Fruit fly (Drosophila melanogaster): ENCODE data around the gene CG3308.

Gene CG3308

dm6 chr3R:21269923-21270322, 3.7 kb downstream of the CG3308 start, which contains the start of the genes AP-2sigma and Idi:
AP-2sigma (minus strand) TSS chr3R:21270075.
Idi (plus strand) TSS chr3R:21270126.
- TF ChIP-seq CG8632 (GFP tag; optimal IDR thresholded peaks at IDR 0.05): no peak
- no peak for TF ChIP-seq CG11902 (GFP tag; optimal IDR thresholded peaks at IDR 0.05)
- no peak for TF ChIP-seq Met (GFP tag; optimal IDR thresholded peaks at IDR 0.05)
- no peak for TF ChIP-seq dsx (GFP tag; optimal IDR thresholded peaks at IDR 0.05; ENCODE audit: poor library complexity, severe bottlenecking)
- peak; percentile 82 for TF ChIP-seq fkh (GFP tag; optimal IDR thresholded peaks at IDR 0.05)
- TF ChIP-seq CG4318 (GFP tag; optimal IDR thresholded peaks at IDR 0.05): no peak
- no peak for TF ChIP-seq ss (GFP tag; optimal IDR thresholded peaks at IDR 0.05)
- TF ChIP-seq CG8319 (GFP tag; optimal IDR thresholded peaks at IDR 0.05): no peak
- TF ChIP-seq Smox (GFP tag; optimal IDR thresholded peaks at IDR 0.05): no peak
- no peak for TF ChIP-seq CG6792 (GFP tag; optimal IDR thresholded peaks at IDR 0.05)
- TF ChIP-seq CG16779 (tag; optimal IDR thresholded peaks at IDR 0.05): no peak
- TF ChIP-seq eg (GFP tag; IDR thresholded peaks at IDR 0.05): no peak
- TF ChIP-seq fd59A (GFP tag; optimal IDR thresholded peaks at IDR 0.05): no peak
- no peak for TF ChIP-seq Hr38 (GFP tag; optimal IDR thresholded peaks at IDR 0.05)
- TF ChIP-seq achi (GFP tag; optimal IDR thresholded peaks at IDR 0.05): peak; percentile 23
- peak; percentile 1 for TF ChIP-seq dac (GFP tag; optimal IDR thresholded peaks at IDR 0.05)
- peak; percentile 35 for TF ChIP-seq lz (GFP tag; optimal IDR thresholded peaks at IDR 0.05)
- TF ChIP-seq spab (GFP tag; optimal IDR thresholded peaks at IDR 0.05): no peak
- TF ChIP-seq salr (GFP tag; optimal IDR thresholded peaks at IDR 0.05): no peak
- no peak for TF ChIP-seq CG15336 (GFP tag; IDR thresholded peaks at IDR 0.05)
- TF ChIP-seq CG3032 (tag; optimal IDR thresholded peaks at IDR 0.05): peak; percentile 14
- no peak for TF ChIP-seq OdsH (GFP tag; optimal IDR thresholded peaks at IDR 0.05)
- no peak for TF ChIP-seq CG6808 (GFP tag; optimal IDR thresholded peaks at IDR 0.05)
- peak; percentile 98 for TF ChIP-seq Blimp-1 (GFP tag; optimal IDR thresholded peaks at IDR 0.05)
- no peak for TF ChIP-seq CG10669 (GFP tag; optimal IDR thresholded peaks at IDR 0.05)
- TF ChIP-seq esn (GFP tag; optimal IDR thresholded peaks at IDR 0.05): peak; percentile 51
- TF ChIP-seq Sox15 (GFP tag; optimal IDR thresholded peaks at IDR 0.05): no peak
- TF ChIP-seq cyc (GFP tag; optimal IDR thresholded peaks at IDR 0.05): peak; percentile 14
- peak; percentile 43 for TF ChIP-seq CG3919 (GFP tag; optimal IDR thresholded peaks at IDR 0.05)
- TF ChIP-seq Eip93F (GFP tag; optimal IDR thresholded peaks at IDR 0.05): no peak
- TF ChIP-seq vri (GFP tag; optimal IDR thresholded peaks at IDR 0.05): peak; percentile 66
- TF ChIP-seq CG6854 (GFP tag; optimal IDR thresholded peaks at IDR 0.05): peak; percentile 44
- no peak for TF ChIP-seq CG8119 (GFP tag; IDR thresholded peaks at IDR 0.05)
- TF ChIP-seq CG11762 (GFP tag; optimal IDR thresholded peaks at IDR 0.05; ENCODE audit: insufficient read depth): no peak
- TF ChIP-seq topi (GFP tag; optimal IDR thresholded peaks at IDR 0.05): peak; percentile 45
- TF ChIP-seq CG11294 (GFP tag; IDR thresholded peaks at IDR 0.05): no peak
- TF ChIP-seq Ets21C (GFP tag; optimal IDR thresholded peaks at IDR 0.05): no peak
- TF ChIP-seq CG10631 (GFP tag; optimal IDR thresholded peaks at IDR 0.05): no peak
- TF ChIP-seq Hr39 (GFP tag; optimal IDR thresholded peaks at IDR 0.05): no peak
- TF ChIP-seq CG9139 (GFP tag; optimal IDR thresholded peaks at IDR 0.05): no peak
- peak; percentile 44 for TF ChIP-seq CG1621 (tag; optimal IDR thresholded peaks at IDR 0.05)
- no peak for TF ChIP-seq Eip78C (GFP tag)
- TF ChIP-seq Sox102F (GFP tag; optimal IDR thresholded peaks at IDR 0.05): no peak
- no peak for TF ChIP-seq Lpt (GFP tag; optimal IDR thresholded peaks at IDR 0.05)
- peak; percentile 53; the same call in 2 of the 3 replicates for TF ChIP-seq CG6163 (GFP tag; IDR thresholded peaks at IDR 0.05)
- TF ChIP-seq net (GFP tag; optimal IDR thresholded peaks at IDR 0.05): no peak
- TF ChIP-seq Sox14 (GFP tag; optimal IDR thresholded peaks at IDR 0.05): peak; percentile 61
- peak; percentile 34 for TF ChIP-seq CG31627 (GFP tag; optimal IDR thresholded peaks at IDR 0.05)
- peak; percentile 1 for TF ChIP-seq Eip75B (GFP tag; optimal IDR thresholded peaks at IDR 0.05)
- TF ChIP-seq Gug (GFP tag; IDR thresholded peaks at IDR 0.05): no peak
- TF ChIP-seq CG7368 (GFP tag; optimal IDR thresholded peaks at IDR 0.05): no peak
- TF ChIP-seq fd85E (GFP tag; optimal IDR thresholded peaks at IDR 0.05): no peak
- no peak for TF ChIP-seq acj6 (GFP tag; optimal IDR thresholded peaks at IDR 0.05)
